Worm (Caenorhabditis elegans): ENCODE measurements around the gene vha-15.

DNA sequence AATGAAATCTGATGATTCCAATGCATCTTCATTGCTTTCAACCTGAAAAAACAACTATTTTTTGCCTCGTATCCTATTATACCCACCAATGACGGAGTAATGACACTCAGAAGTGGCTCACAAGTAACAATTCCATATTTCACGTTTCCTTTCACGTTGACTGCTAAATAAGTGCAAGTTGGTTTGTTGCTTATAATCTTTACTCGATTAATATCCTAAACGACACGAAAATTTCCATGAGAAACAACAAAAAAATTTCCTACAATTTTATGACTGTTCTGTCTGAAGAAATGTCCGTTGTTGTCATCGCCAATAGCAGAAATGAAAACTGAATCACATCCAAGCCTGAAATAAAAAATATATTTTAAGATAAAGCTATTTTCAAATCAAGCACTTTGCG, 40.3 kb upstream of the vha-15 start:
- no peak for TF ChIP-seq cog-1 (tag; optimal IDR thresholded peaks at IDR 0.05)
- TF ChIP-seq flt-1 (GFP tag; IDR thresholded peaks at IDR 0.05), result no peak
- no peak for TF ChIP-seq ztf-29 (GFP tag; IDR thresholded peaks at IDR 0.05)
- TF ChIP-seq ztf-23 (GFP tag; IDR thresholded peaks at IDR 0.05), result no peak
- no peak for TF ChIP-seq tab-1 (GFP tag; IDR thresholded peaks at IDR 0.05)
- TF ChIP-seq T22C8.4 (GFP tag; IDR thresholded peaks at IDR 0.05), result no peak
- no peak for TF ChIP-seq klf-2 (GFP tag; conservative IDR thresholded peaks at IDR 0.05)
- TF ChIP-seq ref-1 (GFP tag; conservative IDR thresholded peaks at IDR 0.05), result no peak
